Worm (Caenorhabditis elegans): ENCODE data around the gene nep-25.

- no peak for TF ChIP-seq med-1 (GFP tag; optimal IDR thresholded peaks at IDR 0.05; ENCODE audit: insufficient read depth)
- no peak for TF ChIP-seq ref-1 (GFP tag; conservative IDR thresholded peaks at IDR 0.05)
- TF ChIP-seq flt-1 (GFP tag; IDR thresholded peaks at IDR 0.05) = no peak
- TF ChIP-seq ztf-29 (GFP tag; IDR thresholded peaks at IDR 0.05) = no peak
- TF ChIP-seq klf-2 (GFP tag; conservative IDR thresholded peaks at IDR 0.05) = no peak
- TF ChIP-seq tab-1 (GFP tag; IDR thresholded peaks at IDR 0.05) = no peak
- no peak for TF ChIP-seq ztf-23 (GFP tag; IDR thresholded peaks at IDR 0.05)
- no peak for TF ChIP-seq T22C8.4 (GFP tag; IDR thresholded peaks at IDR 0.05)
Measured at ce11 chrII:5841866-5842265, at the start of gene nep-25.

Data from whole organism, midembryonic.